Worm (Caenorhabditis elegans) whole organism, L4 larva: ENCODE data around the gene W06F12.3.
"Not testable (repeated sequence)": the region's sequence is repeated elsewhere in the genome, so short reads cannot be mapped to it uniquely, and the experiment has no call there.

Experiments used
- fos-1 ChIP-seq: fragments of 150-350 bp; optimal IDR thresholded peaks from 2 replicates; lab custom pipeline; 2014; ENCODE audit warnings: missing biosample characterization, missing genetic modification characterization
- unc-62 ChIP-seq, 3 experiments: fragments of 150-350 bp in 1 of 3; sonication (generic microtip); optimal IDR thresholded peaks in 2 of 3; peaks in 1 of 3; 1 replicate in 1 of 3; 2 replicates in 2 of 3; lab custom pipeline; 2014 to 2017; ENCODE audit warnings: missing biosample characterization in 3 of 3, missing genetic modification characterization in 3 of 3, missing genetic modification reagents in 3 of 3, missing genotype in 1 of 3

DNA sequence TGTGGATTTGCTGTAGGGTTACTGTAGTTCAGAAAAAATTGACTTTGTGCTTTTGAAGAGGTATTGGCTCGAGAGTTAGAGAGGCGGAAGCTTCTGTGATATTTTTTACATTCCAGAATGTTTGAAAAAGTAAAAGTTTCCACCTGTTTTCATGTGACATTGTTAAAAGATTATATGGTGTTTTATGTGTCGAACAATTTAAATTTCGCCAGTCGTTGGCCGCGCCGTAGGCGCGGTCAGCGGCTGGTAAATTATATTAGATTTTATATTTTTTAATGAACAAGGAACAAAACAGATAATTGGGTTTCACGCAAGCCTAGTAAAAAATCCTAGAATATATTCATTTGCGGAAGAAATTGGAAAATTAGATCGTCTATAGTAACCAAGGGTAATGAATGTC lies 16.3 kb downstream of the W06F12.3 start, which contains the start of gene mlc-7:
- TF ChIP-seq fos-1; unc-62 (GFP tag; optimal IDR thresholded peaks at IDR 0.05 in 1 of 2; lab: Kevin White, UChicago); unc-62 (tag; optimal IDR thresholded peaks at IDR 0.05; lab: Kevin White, UChicago): not testable (repeated sequence)
